Fruit fly (Drosophila melanogaster): ENCODE results near the gene CG13760.
A peak's percentile ranks its signal among the peaks of the same experiment; 100 is the strongest.

The CG13760 gene

dm6 chrX:2591315-2591999 is 6.0 kb upstream of the CG13760 start (continued):
- no peak for TF ChIP-seq insv (GFP tag; optimal IDR thresholded peaks at IDR 0.05)
- TF ChIP-seq Ets65A (GFP tag) = peak; percentile 80
- no peak for TF ChIP-seq bbx (GFP tag; IDR thresholded peaks at IDR 0.05; ENCODE audit: partially characterized antibody)
- no peak for TF ChIP-seq pan (optimal IDR thresholded peaks at IDR 0.05)
- no peak for TF ChIP-seq pan (GFP tag; optimal IDR thresholded peaks at IDR 0.05 in 1 of 2, IDR thresholded peaks at IDR 0.05 in 1 of 2)
- TF ChIP-seq Dll (GFP tag; IDR thresholded peaks at IDR 0.05; ENCODE audit: partially characterized antibody) = no peak
- TF ChIP-seq Lhr (GFP tag; optimal IDR thresholded peaks at IDR 0.05) = no peak
- peak; percentile 6 for TF ChIP-seq CG6765 (GFP tag; optimal IDR thresholded peaks at IDR 0.05)
- peak; percentile 5 for TF ChIP-seq Oli (tag; optimal IDR thresholded peaks at IDR 0.05)
- TF ChIP-seq Doc2 (GFP tag; IDR thresholded peaks at IDR 0.05) = no peak
- TF ChIP-seq p53 (GFP tag; optimal IDR thresholded peaks at IDR 0.05) = no peak
- no peak for TF ChIP-seq Mad (GFP tag; optimal IDR thresholded peaks at IDR 0.05)
- TF ChIP-seq Dad (GFP tag; optimal IDR thresholded peaks at IDR 0.05) = no peak
- no peak for TF ChIP-seq CG2129 (GFP tag; IDR thresholded peaks at IDR 0.05; ENCODE audit: partially characterized antibody)
- TF ChIP-seq Camta (GFP tag; optimal IDR thresholded peaks at IDR 0.05) = no peak
- TF ChIP-seq CG18011 (GFP tag; optimal IDR thresholded peaks at IDR 0.05) = no peak
- no peak for TF ChIP-seq cas (GFP tag; IDR thresholded peaks at IDR 0.05)
- TF ChIP-seq unc-4 (GFP tag; IDR thresholded peaks at IDR 0.05; ENCODE audit: partially characterized antibody) = no peak
- TF ChIP-seq ken (GFP tag; IDR thresholded peaks at IDR 0.05) = no peak
- TF ChIP-seq CG13296 (GFP tag; optimal IDR thresholded peaks at IDR 0.05) = peak; percentile 49
- TF ChIP-seq CoRest (tag; optimal IDR thresholded peaks at IDR 0.05) = peak; percentile 48
- no peak for TF ChIP-seq D19B (GFP tag; optimal IDR thresholded peaks at IDR 0.05)
- no peak for TF ChIP-seq onecut (GFP tag; IDR thresholded peaks at IDR 0.05)
- TF ChIP-seq gce (GFP tag; IDR thresholded peaks at IDR 0.05) = no peak
- TF ChIP-seq toy (GFP tag; IDR thresholded peaks at IDR 0.05) = no peak
- TF ChIP-seq Vsx1 (GFP tag; optimal IDR thresholded peaks at IDR 0.05) = peak; percentile 7
- no peak for TF ChIP-seq emc (GFP tag; optimal IDR thresholded peaks at IDR 0.05)
- no peak for TF ChIP-seq CG30431 (GFP tag; optimal IDR thresholded peaks at IDR 0.05)
- TF ChIP-seq Nf-YA (GFP tag; IDR thresholded peaks at IDR 0.05) = no peak
- TF ChIP-seq CG11696 (GFP tag; IDR thresholded peaks at IDR 0.05) = no peak
- TF ChIP-seq Atf-2 (GFP tag; optimal IDR thresholded peaks at IDR 0.05) = no peak
- TF ChIP-seq CG14441 (GFP tag; IDR thresholded peaks at IDR 0.05) = 0 out of 2 replicates have a peak, but pooled peaks have one; percentile 24
- TF ChIP-seq dpn (GFP tag; optimal IDR thresholded peaks at IDR 0.05) = peak; percentile 9 to 37
- TF ChIP-seq en (GFP tag; optimal IDR thresholded peaks at IDR 0.05) = no peak
- no peak for TF ChIP-seq Aef1 (GFP tag; IDR thresholded peaks at IDR 0.05)
- no peak for TF ChIP-seq tio (GFP tag; optimal IDR thresholded peaks at IDR 0.05)
- TF ChIP-seq MTF-1 (GFP tag; optimal IDR thresholded peaks at IDR 0.05; ENCODE audit: borderline replicate concordance) = no peak
- peak; percentile 19 for TF ChIP-seq Antp (GFP tag; optimal IDR thresholded peaks at IDR 0.05)
- TF ChIP-seq CrebB (tag; optimal IDR thresholded peaks at IDR 0.05) = no peak
- TF ChIP-seq crol (GFP tag; IDR thresholded peaks at IDR 0.05) = no peak
- no peak for TF ChIP-seq CG10565 (GFP tag; optimal IDR thresholded peaks at IDR 0.05)
- no peak for TF ChIP-seq Sox102F (GFP tag; optimal IDR thresholded peaks at IDR 0.05)
- no peak for TF ChIP-seq CG17568 (GFP tag; optimal IDR thresholded peaks at IDR 0.05)
- 0 out of 2 replicates have a peak, but pooled peaks have one; percentile 32 for TF ChIP-seq CG17612 (GFP tag; IDR thresholded peaks at IDR 0.05)
- TF ChIP-seq dmrt11E (tag; optimal IDR thresholded peaks at IDR 0.05) = no peak
- no peak for TF ChIP-seq zen (tag; optimal IDR thresholded peaks at IDR 0.05)
- TF ChIP-seq CG18599 (GFP tag; optimal IDR thresholded peaks at IDR 0.05) = peak; percentile 73
- peak; percentile 63 for TF ChIP-seq CG15269 (tag; optimal IDR thresholded peaks at IDR 0.05)
- TF ChIP-seq Mrtf (GFP tag; IDR thresholded peaks at IDR 0.05) = no peak
- peak; percentile 56 for TF ChIP-seq CG11504 (tag; optimal IDR thresholded peaks at IDR 0.05)

Measured in whole organism, embryonic.